Fruit fly (Drosophila melanogaster) S2 (cell line): ENCODE results near the gene cd.

Source experiments
- CG8478 ChIP-seq: fragments of >200 bp; optimal IDR thresholded peaks from 2 replicates; lab custom pipeline; 2018
- CTCF ChIP-seq, 2 experiments: fragments of >200 bp; optimal IDR thresholded peaks; 2 replicates each; lab custom pipeline; 2018

The cd gene

dm6 chr3R:22694659-22695058, at the start of gene cd:
Gene cd, plus strand, starts transcription at chr3R:22694959.
- TF ChIP-seq CTCF (optimal IDR thresholded peaks at IDR 0.05; lab: Kevin White, UChicago) (no peak), CG8478 (lab: Kevin White, UChicago) (no peak)

DNA sequence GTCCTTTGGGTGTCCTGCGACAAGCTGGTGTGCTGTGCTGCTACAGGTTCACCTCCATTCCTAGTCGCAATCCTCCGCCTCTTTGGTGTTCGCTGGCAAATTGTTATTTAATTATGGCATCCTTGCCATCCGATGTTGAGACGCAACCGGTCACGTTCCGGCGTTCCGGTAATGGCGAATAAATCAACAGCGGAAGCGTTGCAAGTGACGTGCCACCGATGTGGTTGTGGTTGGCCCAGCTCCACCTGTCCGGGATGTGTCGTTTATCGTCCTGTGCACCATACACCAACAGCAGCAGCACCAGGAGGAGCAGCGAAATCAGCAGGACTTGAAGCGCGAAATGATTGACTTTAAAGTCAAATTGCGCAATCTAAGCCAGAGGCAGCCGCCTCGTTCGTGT, 44.9 kb upstream of the cd start:
- TF ChIP-seq CG8478 (lab: Kevin White, UChicago) (no peak), CTCF (optimal IDR thresholded peaks at IDR 0.05; lab: Kevin White, UChicago) (no peak)

DNA sequence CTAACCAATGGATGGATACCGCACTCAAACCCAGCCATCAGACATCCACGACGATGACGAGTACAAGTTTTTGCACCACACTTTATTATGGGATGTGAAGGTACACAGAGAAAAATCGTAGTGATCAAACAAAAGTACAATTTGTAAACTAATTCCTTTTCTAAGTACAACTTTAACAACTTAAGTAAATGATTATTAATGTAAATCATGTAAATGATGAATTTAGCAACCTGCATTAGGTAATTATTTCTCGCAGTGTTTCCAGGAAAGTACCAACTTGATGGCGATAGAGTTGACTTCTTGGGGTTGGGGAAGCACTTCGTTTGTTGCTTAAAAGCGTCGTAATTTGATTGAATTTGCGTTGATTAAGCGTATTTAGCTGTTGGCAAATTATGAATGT, 31.6 kb upstream of the cd start:
- TF ChIP-seq CTCF (optimal IDR thresholded peaks at IDR 0.05; lab: Kevin White, UChicago) = no peak
- no peak for TF ChIP-seq CG8478 (lab: Kevin White, UChicago)

- TF ChIP-seq CTCF (optimal IDR thresholded peaks at IDR 0.05; lab: Kevin White, UChicago) = no peak
Measured at dm6 chr3R:22664274-22664673, 30.5 kb upstream of the cd start.

DNA sequence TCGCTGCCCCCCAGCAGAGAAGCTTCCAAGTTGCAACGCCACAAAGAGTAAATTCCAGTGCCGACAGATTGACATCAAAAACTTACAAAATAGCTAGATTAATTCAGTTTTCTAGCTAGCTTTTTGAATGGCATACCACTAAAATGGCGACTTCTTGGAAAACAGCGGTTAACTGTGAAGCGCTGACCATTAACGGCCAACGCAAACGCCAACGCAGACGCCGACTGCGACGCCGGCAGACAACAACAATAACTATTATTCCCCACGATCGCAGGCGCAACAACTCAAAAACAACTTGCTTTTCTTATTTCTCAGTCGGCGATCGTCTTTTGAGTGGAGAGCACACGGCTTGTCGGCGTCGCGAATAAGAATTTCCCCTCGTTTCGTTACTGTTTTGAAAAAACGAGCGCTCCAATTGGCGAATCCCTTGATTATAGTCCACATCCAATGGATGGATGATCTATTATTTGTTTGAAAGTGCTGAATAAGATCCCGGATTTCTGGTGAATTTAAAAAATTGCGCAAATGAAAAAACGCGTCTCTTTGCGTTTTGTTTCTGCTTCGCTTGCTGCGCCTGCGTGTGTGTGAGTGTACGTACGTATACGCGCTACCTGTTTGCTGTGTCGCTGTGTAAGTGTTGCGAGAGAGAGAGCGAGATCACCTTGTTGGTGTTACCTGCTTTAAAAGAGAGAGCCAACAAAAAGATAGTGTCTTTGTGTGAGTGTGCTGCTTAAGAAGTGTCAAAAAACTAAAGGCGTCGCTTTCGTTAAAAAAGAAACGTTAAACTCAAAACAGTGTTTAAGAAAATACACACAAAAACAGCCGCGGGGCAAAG, 28.1 kb upstream of the cd start:
- no peak for TF ChIP-seq CTCF (optimal IDR thresholded peaks at IDR 0.05; lab: Kevin White, UChicago)
- TF ChIP-seq CG8478 (lab: Kevin White, UChicago) = no peak

- TF ChIP-seq CG8478 (lab: Kevin White, UChicago) = no peak
Measured at dm6 chr3R:22667284-22667958, 27.3 kb upstream of the cd start.

- no peak for TF ChIP-seq CG8478 (lab: Kevin White, UChicago)
- TF ChIP-seq CTCF (optimal IDR thresholded peaks at IDR 0.05; lab: Kevin White, UChicago) = no peak
Measured at dm6 chr3R:22667959-22668316, 26.8 kb upstream of the cd start.

- TF ChIP-seq CG8478 (lab: Kevin White, UChicago) (no peak), CTCF (optimal IDR thresholded peaks at IDR 0.05; lab: Kevin White, UChicago) (no peak)
Measured at dm6 chr3R:22668622-22669021, 26.1 kb upstream of the cd start.

- TF ChIP-seq CG8478 (lab: Kevin White, UChicago) = no peak
- TF ChIP-seq CTCF (optimal IDR thresholded peaks at IDR 0.05; lab: Kevin White, UChicago) = no peak
Measured at dm6 chr3R:22669121-22669520, 25.6 kb upstream of the cd start.

DNA sequence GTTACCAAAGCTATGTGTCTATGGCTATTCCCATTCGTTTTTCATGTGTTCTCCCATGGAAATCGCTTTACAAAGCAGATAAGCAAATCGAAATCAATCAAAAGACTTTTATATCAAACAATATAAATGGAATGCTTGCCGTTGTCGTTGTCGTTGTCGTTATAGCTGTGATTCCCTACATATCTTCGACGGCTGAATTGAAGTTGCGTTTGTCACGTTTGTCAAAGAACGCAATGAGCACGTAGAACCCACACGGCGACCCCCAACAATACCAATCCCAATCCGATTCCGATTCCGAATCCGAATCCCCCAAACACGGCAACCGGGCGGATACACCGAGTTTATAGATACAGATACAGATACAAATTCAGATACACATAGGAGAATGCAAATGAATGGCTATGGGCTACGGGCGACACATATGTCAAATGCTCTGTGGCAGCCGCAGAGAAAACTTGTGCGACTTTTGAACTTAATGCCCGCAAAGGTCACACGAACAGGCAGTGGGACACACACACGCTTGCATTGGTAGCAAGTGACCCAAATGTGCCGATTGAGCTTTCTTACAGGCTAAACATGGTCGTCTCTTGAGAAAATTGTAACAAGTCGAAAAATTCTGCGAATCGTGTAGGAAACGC, 24.9 kb upstream of the cd start:
- TF ChIP-seq CG8478 (lab: Kevin White, UChicago) (no peak), CTCF (optimal IDR thresholded peaks at IDR 0.05; lab: Kevin White, UChicago) (no peak)

DNA sequence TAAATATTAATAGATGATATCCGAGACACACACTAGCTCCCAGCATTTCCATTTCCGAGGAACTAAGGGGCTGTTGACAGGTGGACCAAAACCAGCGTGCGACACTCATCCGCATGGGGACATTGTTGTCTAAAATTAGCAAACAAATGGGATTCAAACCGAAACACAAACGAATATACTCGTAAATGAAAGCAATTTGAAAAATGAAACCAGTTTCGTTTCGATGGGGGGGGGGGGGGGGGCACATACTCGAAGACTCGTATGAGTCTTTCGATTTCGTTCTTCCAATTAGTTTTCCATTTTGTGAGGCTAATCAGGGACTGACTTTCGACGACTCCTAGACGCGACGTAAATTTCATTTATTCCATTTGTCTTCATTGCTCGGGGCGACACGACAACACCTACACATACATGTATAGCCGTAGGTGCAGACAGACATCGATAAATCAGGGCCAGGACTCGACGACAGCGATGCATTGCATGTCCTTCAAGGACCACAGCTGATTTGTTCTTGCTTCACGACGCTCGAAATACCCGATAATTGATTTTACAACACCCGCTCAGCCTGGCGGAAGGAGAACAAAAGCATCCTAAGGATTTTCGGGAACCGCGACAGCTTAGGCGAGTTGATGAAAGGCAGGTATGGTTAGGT, 21.9 kb upstream of the cd start:
- TF ChIP-seq CTCF (optimal IDR thresholded peaks at IDR 0.05; lab: Kevin White, UChicago) = no peak
- no peak for TF ChIP-seq CG8478 (lab: Kevin White, UChicago)

dm6 chr3R:22673528-22673959, 21.2 kb upstream of the cd start:
- TF ChIP-seq CTCF (optimal IDR thresholded peaks at IDR 0.05; lab: Kevin White, UChicago) = no peak
- TF ChIP-seq CG8478 (lab: Kevin White, UChicago) = no peak

dm6 chr3R:22675447-22675846, 19.3 kb upstream of the cd start:
- TF ChIP-seq CTCF (optimal IDR thresholded peaks at IDR 0.05; lab: Kevin White, UChicago) (no peak), CG8478 (lab: Kevin White, UChicago) (no peak)

DNA sequence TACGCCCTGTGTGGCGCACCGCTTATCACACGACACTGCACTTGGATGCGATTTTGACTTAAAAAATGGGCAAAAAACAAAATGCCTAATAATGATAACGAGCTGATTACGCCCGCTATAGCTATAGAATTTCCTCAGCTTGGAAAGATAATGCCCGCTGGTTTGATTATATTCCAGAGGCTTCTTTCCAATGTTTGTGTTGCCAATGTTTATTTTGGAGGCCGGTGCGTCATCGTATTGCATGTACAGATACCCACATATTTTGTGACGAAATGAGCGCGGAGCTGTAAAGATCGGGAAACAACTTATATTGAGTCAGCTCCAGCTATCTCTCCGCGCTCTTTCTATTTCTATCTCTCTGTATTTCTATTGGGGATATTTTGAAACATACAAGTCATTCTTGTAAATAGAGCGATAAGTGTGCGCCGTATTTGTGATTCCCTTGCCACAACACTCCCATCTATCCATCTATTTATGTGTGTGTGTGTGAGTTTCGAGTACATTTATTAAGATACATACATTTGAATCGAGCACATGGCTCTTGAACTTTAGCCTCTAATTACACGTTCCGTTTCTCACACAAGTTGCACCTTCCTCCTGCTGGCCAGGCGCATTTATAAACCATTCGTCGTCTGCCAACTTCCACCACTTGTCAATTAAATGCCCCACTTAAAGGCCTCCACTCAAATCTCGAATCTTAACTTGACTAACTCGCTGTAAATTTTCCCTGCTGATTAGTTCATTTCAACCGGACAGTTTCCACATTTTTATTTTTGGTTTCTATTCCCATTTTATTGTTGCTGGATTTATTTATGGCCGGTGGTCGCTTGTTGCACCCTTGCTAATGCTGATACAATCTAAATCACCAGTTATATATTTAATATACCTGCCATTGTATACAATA, 10.5 kb upstream of the cd start:
- TF ChIP-seq CG8478 (lab: Kevin White, UChicago) (no peak), CTCF (optimal IDR thresholded peaks at IDR 0.05; lab: Kevin White, UChicago) (no peak)
